Worm (Caenorhabditis elegans): Measurements from ENCODE around the gene nhr-44.

ce11 chrV:8934264-8934663, 29.6 kb downstream of the nhr-44 start:
- TF ChIP-seq ama-1 (optimal IDR thresholded peaks at IDR 0.05) (no peak), hmbx-1 (tag; optimal IDR thresholded peaks at IDR 0.05) (no peak)
